Fruit fly (Drosophila melanogaster) whole organism, prepupa: Measurements from ENCODE around the gene CG14383.

Experiments used
- CG10631 ChIP-seq: fragments of 200-800 bp; sonication (Bioruptor generic); optimal IDR thresholded peaks from 2 replicates; lab custom pipeline; 2016; ENCODE audit warnings: missing biosample characterization, missing genetic modification characterization
- CG11294 ChIP-seq: fragments of 200-800 bp; sonication (Bioruptor generic); IDR thresholded peaks from 2 replicates; pipeline ENCODE4 v1.3.6; 2022; ENCODE audit warnings: missing biosample characterization, missing genetic modification characterization
- CG11902 ChIP-seq: fragments of 200-800 bp; sonication (Bioruptor generic); optimal IDR thresholded peaks from 3 replicates; lab custom pipeline; 2016; ENCODE audit warnings: missing biosample characterization, missing genetic modification characterization
- CG16779 ChIP-seq: fragments of 200-800 bp; sonication (Bioruptor generic); optimal IDR thresholded peaks from 3 replicates; lab custom pipeline; 2017; ENCODE audit warnings: missing biosample characterization, mild to moderate bottlenecking, missing genetic modification characterization
- CG31627 ChIP-seq: fragments of 200-800 bp; sonication (Bioruptor generic); optimal IDR thresholded peaks from 3 replicates; lab custom pipeline; 2016; ENCODE audit warnings: missing biosample characterization, missing genetic modification characterization
- CG32006 ChIP-seq: fragments of 200-800 bp; sonication (Bioruptor generic); optimal IDR thresholded peaks from 3 replicates; lab custom pipeline; 2017; ENCODE audit warnings: missing biosample characterization, mild to moderate bottlenecking, missing genetic modification characterization
- CG6854 ChIP-seq: fragments of 200-800 bp; sonication (Bioruptor generic); optimal IDR thresholded peaks from 2 replicates; lab custom pipeline; 2017; ENCODE audit warnings: missing biosample characterization, mild to moderate bottlenecking, missing genetic modification characterization
- Eip93F ChIP-seq: fragments of 200-800 bp; sonication (Bioruptor generic); optimal IDR thresholded peaks from 2 replicates; lab custom pipeline; 2016; ENCODE audit warnings: missing biosample characterization, mild to moderate bottlenecking, missing genetic modification characterization
- Ets21C ChIP-seq: fragments of 200-800 bp; sonication (Bioruptor generic); optimal IDR thresholded peaks from 3 replicates; lab custom pipeline; 2016; ENCODE audit warnings: missing biosample characterization, missing genetic modification characterization
- Hr4 ChIP-seq: fragments of 200-800 bp; sonication (Bioruptor generic); optimal IDR thresholded peaks from 3 replicates; lab custom pipeline; 2016; ENCODE audit warnings: missing biosample characterization, missing genetic modification characterization
- Sox15 ChIP-seq: fragments of 200-800 bp; sonication (Bioruptor generic); optimal IDR thresholded peaks from 3 replicates; lab custom pipeline; 2016; ENCODE audit warnings: missing biosample characterization, missing genetic modification characterization
- achi ChIP-seq: fragments of 200-800 bp; sonication (Bioruptor generic); optimal IDR thresholded peaks from 3 replicates; lab custom pipeline; 2016; ENCODE audit warnings: missing biosample characterization, missing genetic modification characterization

- no peak for TF ChIP-seq CG11294 (GFP tag; lab: Robert Waterston, UW)
- TF ChIP-seq CG32006 (GFP tag; lab: Kevin White, UChicago), result no peak
- no peak for TF ChIP-seq Sox15 (GFP tag; lab: Kevin White, UChicago)
- TF ChIP-seq CG11902 (GFP tag; lab: Kevin White, UChicago), result no peak
- TF ChIP-seq CG10631 (GFP tag; lab: Kevin White, UChicago), result no peak
- no peak for TF ChIP-seq CG6854 (GFP tag; lab: Kevin White, UChicago)
- no peak for TF ChIP-seq achi (GFP tag; lab: Kevin White, UChicago)
- TF ChIP-seq Ets21C (GFP tag; lab: Kevin White, UChicago), result no peak
- no peak for TF ChIP-seq CG31627 (GFP tag; lab: Kevin White, UChicago)
- no peak for TF ChIP-seq Hr4 (GFP tag; lab: Kevin White, UChicago)
- no peak for TF ChIP-seq Eip93F (GFP tag; lab: Kevin White, UChicago)
- no peak for TF ChIP-seq CG16779 (tag; lab: Kevin White, UChicago)
These were observed 7.2 kb upstream of the CG14383 start, which contains the start of gene CG7488 for dm6 chr3R:12995522-12995921.
